Worm (Caenorhabditis elegans): ENCODE results near the gene hach-1.

hach-1 gene

ce11 chrIII:5588746-5589145, 33.5 kb downstream of the hach-1 start:
- TF ChIP-seq ama-1 (optimal IDR thresholded peaks at IDR 0.05) (peak; percentile 64), Y48G9A.11 (GFP tag; IDR thresholded peaks at IDR 0.05) (no peak), dve-1 (tag; optimal IDR thresholded peaks at IDR 0.05; ENCODE audit: insufficient read depth) (no peak), hlh-11 (tag; optimal IDR thresholded peaks at IDR 0.05) (no peak)

DNA sequence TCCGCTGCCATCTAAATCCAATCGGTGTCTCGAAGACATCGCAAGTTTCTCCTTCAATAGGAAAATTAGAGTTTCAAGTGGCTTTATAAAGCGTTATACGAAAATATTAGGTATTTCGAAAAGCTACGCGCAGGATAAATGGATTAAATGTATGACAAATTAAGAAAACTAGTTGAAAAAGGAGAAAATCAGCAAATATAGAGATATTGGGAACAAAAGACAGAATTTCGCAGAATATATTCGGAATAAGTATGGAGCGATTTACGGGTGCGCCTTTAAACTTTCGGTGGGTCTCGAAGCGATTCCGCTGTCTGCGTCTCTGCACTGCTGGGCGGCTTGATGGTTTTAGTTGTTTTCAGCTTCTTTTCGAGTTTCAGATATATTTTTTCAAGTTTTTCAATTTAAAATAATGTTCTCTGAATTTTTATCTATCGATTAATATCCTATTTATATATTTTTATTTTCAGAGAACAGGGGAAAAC, 36.5 kb downstream of the hach-1 start, which contains the start of the genes ddx-15 and ucr-1:
Gene ddx-15 (minus strand): TSS at position 51 of the 482 bp plus-strand sequence.
Gene ucr-1 (plus strand): TSS at position 468 of the 482 bp plus-strand sequence.
- TF ChIP-seq mes-2 (tag; optimal IDR thresholded peaks at IDR 0.05; ENCODE audit: poor library complexity, severe bottlenecking) (peak; percentile 87), duxl-1 (tag; optimal IDR thresholded peaks at IDR 0.05; ENCODE audit: poor library complexity) (no peak), hlh-11 (tag; optimal IDR thresholded peaks at IDR 0.05) (peak; percentile 47), lsy-2 (tag; optimal IDR thresholded peaks at IDR 0.05) (peak; percentile 12 to 88), unc-130 (GFP tag; optimal IDR thresholded peaks at IDR 0.05) (peak; percentile 27), T20F7.1 (GFP tag; optimal IDR thresholded peaks at IDR 0.05) (no peak), nhr-41 (GFP tag; IDR thresholded peaks at IDR 0.05) (no peak), dmd-9 (GFP tag; IDR thresholded peaks at IDR 0.05) (no peak), mxl-3 (GFP tag; optimal IDR thresholded peaks at IDR 0.05) (no peak), daf-16 (GFP tag; optimal IDR thresholded peaks at IDR 0.05) (no peak), daf-16 (tag; optimal IDR thresholded peaks at IDR 0.05) (peak; percentile 33), lin-38 (GFP tag; IDR thresholded peaks at IDR 0.05) (peak; percentile 66), dve-1 (tag; optimal IDR thresholded peaks at IDR 0.05; ENCODE audit: insufficient read depth) (peak; percentile 73), dpl-1 (GFP tag; optimal IDR thresholded peaks at IDR 0.05) (peak; percentile 68), Y48G9A.11 (GFP tag; IDR thresholded peaks at IDR 0.05) (no peak), nhr-28 (tag; optimal IDR thresholded peaks at IDR 0.05) (peak; percentile 23), zfp-2 (tag; optimal IDR thresholded peaks at IDR 0.05) (no peak), rbr-2 (tag; optimal IDR thresholded peaks at IDR 0.05) (peak; percentile 9), ceh-44 (GFP tag; IDR thresholded peaks at IDR 0.05) (no peak), mdt-29 (GFP tag; IDR thresholded peaks at IDR 0.05) (no peak), nhr-237 (tag; optimal IDR thresholded peaks at IDR 0.05) (no peak), R02D3.7 (tag; optimal IDR thresholded peaks at IDR 0.05) (peak; percentile 55), nhr-6 (tag; optimal IDR thresholded peaks at IDR 0.05) (peak; percentile 50), ama-1 (optimal IDR thresholded peaks at IDR 0.05) (peak; percentile 33), nhr-25 (tag; optimal IDR thresholded peaks at IDR 0.05; ENCODE audit: borderline replicate concordance, insufficient read depth) (peak; percentile 21), hlh-30 (tag; optimal IDR thresholded peaks at IDR 0.05; ENCODE audit: insufficient read depth) (peak; percentile 63), hif-1 (tag; optimal IDR thresholded peaks at IDR 0.05) (peak in 1 of 2 experiments; percentile 43), lin-13 (GFP tag; optimal IDR thresholded peaks at IDR 0.05) (peak; percentile 37), F10B5.3 (tag; optimal IDR thresholded peaks at IDR 0.05) (no peak), hmg-1.1 (GFP tag; IDR thresholded peaks at IDR 0.05) (0 out of 2 replicates have a peak, but pooled peaks have one; percentile 34)

- no peak for TF ChIP-seq dmd-8 (GFP tag; IDR thresholded peaks at IDR 0.05)
- TF ChIP-seq mdl-1 (tag; optimal IDR thresholded peaks at IDR 0.05): peak in 1 of 2 experiments; percentile 22
- peak in 1 of 2 experiments; percentile 7 for TF ChIP-seq daf-16 (GFP tag; optimal IDR thresholded peaks at IDR 0.05)
- TF ChIP-seq daf-16 (tag; optimal IDR thresholded peaks at IDR 0.05): no peak
- peak in 1 of 2 experiments; percentile 37 for TF ChIP-seq lsy-2 (tag; optimal IDR thresholded peaks at IDR 0.05)
- no peak for TF ChIP-seq F44E2.7 (GFP tag; IDR thresholded peaks at IDR 0.05)
- TF ChIP-seq lir-3 (tag; optimal IDR thresholded peaks at IDR 0.05): no peak
- no peak for TF ChIP-seq snpc-4 (tag; optimal IDR thresholded peaks at IDR 0.05)
- TF ChIP-seq mxl-3 (GFP tag; optimal IDR thresholded peaks at IDR 0.05): peak; percentile 43
- no peak for TF ChIP-seq cey-2 (tag; optimal IDR thresholded peaks at IDR 0.05; ENCODE audit: borderline replicate concordance, insufficient read depth)
- peak; percentile 32 for TF ChIP-seq lin-38 (GFP tag; IDR thresholded peaks at IDR 0.05)
- TF ChIP-seq lin-1 (GFP tag; IDR thresholded peaks at IDR 0.05): no peak
- TF ChIP-seq ama-1 (optimal IDR thresholded peaks at IDR 0.05): peak; percentile 80
- TF ChIP-seq aha-1 (tag): peak; percentile 38
- no peak for TF ChIP-seq fos-1 (tag; optimal IDR thresholded peaks at IDR 0.05)
- peak; percentile 38; the same call in 1 of the 2 replicates for TF ChIP-seq hmg-1.1 (GFP tag; IDR thresholded peaks at IDR 0.05)
- TF ChIP-seq nhr-25 (tag; optimal IDR thresholded peaks at IDR 0.05; ENCODE audit: borderline replicate concordance, insufficient read depth): peak; percentile 76
- no peak for TF ChIP-seq zip-2 (tag; optimal IDR thresholded peaks at IDR 0.05)
- TF ChIP-seq tra-1 (GFP tag; IDR thresholded peaks at IDR 0.05): no peak
- TF ChIP-seq spr-3 (GFP tag; optimal IDR thresholded peaks at IDR 0.05): no peak
- 0 out of 2 replicates have a peak, but pooled peaks have one; percentile 17 for TF ChIP-seq madf-9 (GFP tag; conservative IDR thresholded peaks at IDR 0.05)
- no peak for TF ChIP-seq nhr-111 (GFP tag; optimal IDR thresholded peaks at IDR 0.05)
- TF ChIP-seq dve-1 (tag; optimal IDR thresholded peaks at IDR 0.05; ENCODE audit: insufficient read depth): peak; percentile 28
- TF ChIP-seq ztf-7 (tag; optimal IDR thresholded peaks at IDR 0.05): no peak
These were observed 39.1 kb downstream of the hach-1 start for ce11 chrIII:5594350-5594749.

All from whole organism, L4 larva.